Fruit fly (Drosophila melanogaster): ENCODE measurements around the gene CG12402.

- TF ChIP-seq CG8478 (optimal IDR thresholded peaks at IDR 0.05) (no peak), CTCF (optimal IDR thresholded peaks at IDR 0.05) (no peak)
Observed at dm6 chr3R:14100962-14101361, 7.2 kb downstream of the CG12402 start.

All from S2 (cell line).